Fruit fly (Drosophila melanogaster) whole organism, prepupa: ENCODE measurements around the gene Cad87A.

ENCODE experiments used
- Blimp-1 ChIP-seq: fragments of 200-800 bp; sonication (Bioruptor generic); optimal IDR thresholded peaks from 3 replicates; lab custom pipeline; 2017; ENCODE audit warnings: missing biosample characterization, missing genetic modification characterization, mild to moderate bottlenecking, moderate library complexity, missing genetic modification reagents
- CG10631 ChIP-seq: fragments of 200-800 bp; sonication (Bioruptor generic); optimal IDR thresholded peaks from 2 replicates; lab custom pipeline; 2016; ENCODE audit warnings: missing biosample characterization, missing genetic modification characterization
- CG10669 ChIP-seq: fragments of 200-800 bp; sonication (Bioruptor generic); optimal IDR thresholded peaks from 3 replicates; lab custom pipeline; 2018; ENCODE audit warnings: missing biosample characterization, mild to moderate bottlenecking, missing genetic modification characterization, moderate library complexity
- CG11294 ChIP-seq: fragments of 200-800 bp; sonication (Bioruptor generic); IDR thresholded peaks from 2 replicates; pipeline ENCODE4 v1.3.6; 2022; ENCODE audit warnings: missing biosample characterization, missing genetic modification characterization
- CG11762 ChIP-seq: fragments of 200-800 bp; sonication (Bioruptor generic); optimal IDR thresholded peaks from 3 replicates; lab custom pipeline; 2016; ENCODE audit warnings: missing biosample characterization, missing genetic modification characterization; ENCODE audit not compliant: insufficient read depth
- CG11902 ChIP-seq: fragments of 200-800 bp; sonication (Bioruptor generic); optimal IDR thresholded peaks from 3 replicates; lab custom pipeline; 2016; ENCODE audit warnings: missing biosample characterization, missing genetic modification characterization
- CG15336 ChIP-seq: fragments of 200-800 bp; sonication (Bioruptor generic); IDR thresholded peaks from 2 replicates; pipeline ENCODE4 v1.3.6; 2022; ENCODE audit warnings: missing biosample characterization, missing genetic modification characterization
- CG1621 ChIP-seq: fragments of 200-800 bp; sonication (Bioruptor generic); optimal IDR thresholded peaks from 3 replicates; lab custom pipeline; 2018; ENCODE audit warnings: missing biosample characterization, mild to moderate bottlenecking, missing genetic modification characterization
- CG16779 ChIP-seq: fragments of 200-800 bp; sonication (Bioruptor generic); optimal IDR thresholded peaks from 3 replicates; lab custom pipeline; 2017; ENCODE audit warnings: missing biosample characterization, mild to moderate bottlenecking, missing genetic modification characterization
- CG3032 ChIP-seq: fragments of 200-800 bp; optimal IDR thresholded peaks from 2 replicates; lab custom pipeline; 2019; ENCODE audit warnings: missing biosample characterization, mild to moderate bottlenecking, missing genetic modification characterization, moderate library complexity
- CG31627 ChIP-seq: fragments of 200-800 bp; sonication (Bioruptor generic); optimal IDR thresholded peaks from 3 replicates; lab custom pipeline; 2016; ENCODE audit warnings: missing biosample characterization, missing genetic modification characterization
- CG32006 ChIP-seq: fragments of 200-800 bp; sonication (Bioruptor generic); optimal IDR thresholded peaks from 3 replicates; lab custom pipeline; 2017; ENCODE audit warnings: missing biosample characterization, mild to moderate bottlenecking, missing genetic modification characterization
- CG34406 ChIP-seq: fragments of 200-800 bp; sonication (Bioruptor generic); optimal IDR thresholded peaks from 3 replicates; lab custom pipeline; 2016; ENCODE audit warnings: missing biosample characterization, missing genetic modification characterization
- CG3919 ChIP-seq: fragments of 200-800 bp; sonication (Bioruptor generic); optimal IDR thresholded peaks from 3 replicates; lab custom pipeline; 2016; ENCODE audit warnings: missing biosample characterization, missing genetic modification characterization
- CG4318 ChIP-seq: fragments of 200-800 bp; sonication (Bioruptor generic); optimal IDR thresholded peaks from 3 replicates; lab custom pipeline; 2017; ENCODE audit warnings: missing biosample characterization, mild to moderate bottlenecking, missing genetic modification characterization
- CG6163 ChIP-seq: fragments of 200-800 bp; sonication (Bioruptor generic); IDR thresholded peaks from 3 replicates; pipeline ENCODE4 v1.3.6; 2022; ENCODE audit warnings: missing biosample characterization, missing genetic modification characterization
- CG6808 ChIP-seq: fragments of 200-800 bp; sonication (Bioruptor generic); optimal IDR thresholded peaks from 3 replicates; lab custom pipeline; 2017; ENCODE audit warnings: missing biosample characterization, missing genetic modification characterization, mild to moderate bottlenecking, moderate library complexity, missing genetic modification reagents
- CG6854 ChIP-seq: fragments of 200-800 bp; sonication (Bioruptor generic); optimal IDR thresholded peaks from 2 replicates; lab custom pipeline; 2017; ENCODE audit warnings: missing biosample characterization, mild to moderate bottlenecking, missing genetic modification characterization
- CG8319 ChIP-seq: fragments of 200-800 bp; sonication (Bioruptor generic); optimal IDR thresholded peaks from 3 replicates; lab custom pipeline; 2016; ENCODE audit warnings: missing biosample characterization, missing genetic modification characterization
- CG8632 ChIP-seq: fragments of 200-800 bp; sonication (Bioruptor generic); optimal IDR thresholded peaks from 3 replicates; lab custom pipeline; 2016; ENCODE audit warnings: missing biosample characterization, missing genetic modification characterization
- Eip75B ChIP-seq: fragments of 200-800 bp; sonication (Bioruptor generic); optimal IDR thresholded peaks from 3 replicates; lab custom pipeline; 2016; ENCODE audit warnings: missing biosample characterization, missing genetic modification characterization
- Eip78C ChIP-seq: fragments of 200-800 bp; sonication (Bioruptor generic); peaks from one replicate; lab custom pipeline; 2016; ENCODE audit warnings: missing biosample characterization, missing genetic modification characterization
- Eip93F ChIP-seq: fragments of 200-800 bp; sonication (Bioruptor generic); optimal IDR thresholded peaks from 2 replicates; lab custom pipeline; 2016; ENCODE audit warnings: missing biosample characterization, mild to moderate bottlenecking, missing genetic modification characterization
- Ets21C ChIP-seq: fragments of 200-800 bp; sonication (Bioruptor generic); optimal IDR thresholded peaks from 3 replicates; lab custom pipeline; 2016; ENCODE audit warnings: missing biosample characterization, missing genetic modification characterization
- Ets96B ChIP-seq: fragments of 200-800 bp; optimal IDR thresholded peaks from 2 replicates; lab custom pipeline; 2019; ENCODE audit warnings: missing biosample characterization, mild to moderate bottlenecking, missing genetic modification characterization, moderate library complexity
- Gug ChIP-seq: fragments of 200-800 bp; sonication (Bioruptor generic); IDR thresholded peaks from 2 replicates; pipeline ENCODE4 v1.3.6; 2022; ENCODE audit warnings: missing biosample characterization, missing genetic modification characterization
- Hr38 ChIP-seq: sonication (Bioruptor generic); optimal IDR thresholded peaks from 2 replicates; lab custom pipeline; 2016; ENCODE audit warnings: missing biosample characterization, missing genetic modification characterization
- Hr39 ChIP-seq: fragments of 200-800 bp; sonication (Bioruptor generic); optimal IDR thresholded peaks from 2 replicates; lab custom pipeline; 2016; ENCODE audit warnings: missing biosample characterization, missing genetic modification characterization
- Hr4 ChIP-seq: fragments of 200-800 bp; sonication (Bioruptor generic); optimal IDR thresholded peaks from 3 replicates; lab custom pipeline; 2016; ENCODE audit warnings: missing biosample characterization, missing genetic modification characterization
- Lpt ChIP-seq: fragments of 200-800 bp; sonication (Bioruptor generic); optimal IDR thresholded peaks from 3 replicates; lab custom pipeline; 2016; ENCODE audit warnings: missing biosample characterization, missing genetic modification characterization
- Met ChIP-seq: fragments of 200-800 bp; sonication (Bioruptor generic); optimal IDR thresholded peaks from 3 replicates; lab custom pipeline; 2016; ENCODE audit warnings: missing biosample characterization, missing genetic modification characterization
- Smox ChIP-seq: fragments of 200-800 bp; sonication (Bioruptor generic); optimal IDR thresholded peaks from 3 replicates; lab custom pipeline; 2016; ENCODE audit warnings: missing biosample characterization, missing genetic modification characterization
- Sox102F ChIP-seq: fragments of 200-800 bp; sonication (Bioruptor generic); optimal IDR thresholded peaks from 2 replicates; lab custom pipeline; 2016; ENCODE audit warnings: missing biosample characterization, mild to moderate bottlenecking, missing genetic modification characterization
- Sox14 ChIP-seq: fragments of 200-800 bp; sonication (Bioruptor generic); optimal IDR thresholded peaks from 3 replicates; lab custom pipeline; 2016; ENCODE audit warnings: missing biosample characterization, missing genetic modification characterization
- Sox15 ChIP-seq: fragments of 200-800 bp; sonication (Bioruptor generic); optimal IDR thresholded peaks from 3 replicates; lab custom pipeline; 2016; ENCODE audit warnings: missing biosample characterization, missing genetic modification characterization
- achi ChIP-seq: fragments of 200-800 bp; sonication (Bioruptor generic); optimal IDR thresholded peaks from 3 replicates; lab custom pipeline; 2016; ENCODE audit warnings: missing biosample characterization, missing genetic modification characterization
- acj6 ChIP-seq: fragments of 200-800 bp; sonication (Bioruptor generic); optimal IDR thresholded peaks from 3 replicates; lab custom pipeline; 2016; ENCODE audit warnings: missing biosample characterization, missing genetic modification characterization
- cyc ChIP-seq: fragments of 200-800 bp; sonication (Bioruptor generic); optimal IDR thresholded peaks from 3 replicates; lab custom pipeline; 2016; ENCODE audit warnings: missing biosample characterization, missing genetic modification characterization
- eg ChIP-seq: fragments of 200-800 bp; sonication (Bioruptor generic); IDR thresholded peaks from 3 replicates; pipeline ENCODE4 v1.3.6; 2022; ENCODE audit warnings: missing biosample characterization, missing genetic modification characterization
- net ChIP-seq: fragments of 200-800 bp; sonication (Bioruptor generic); optimal IDR thresholded peaks from 3 replicates; lab custom pipeline; 2016; ENCODE audit warnings: missing biosample characterization, missing genetic modification characterization
- pdm3 ChIP-seq: fragments of 200-800 bp; sonication (Bioruptor generic); optimal IDR thresholded peaks from 3 replicates; lab custom pipeline; 2016; ENCODE audit warnings: missing biosample characterization, missing genetic modification characterization
- ss ChIP-seq, 2 experiments: fragments of 200-800 bp; sonication (Bioruptor generic); optimal IDR thresholded peaks; 2 replicates in 1 of 2; 3 replicates in 1 of 2; lab custom pipeline; 2017 to 2018; ENCODE audit warnings: mild to moderate bottlenecking in 2 of 2, missing biosample characterization in 2 of 2, missing genetic modification characterization in 2 of 2, moderate library complexity in 1 of 2
- vri ChIP-seq: fragments of 200-800 bp; sonication (Bioruptor generic); optimal IDR thresholded peaks from 3 replicates; lab custom pipeline; 2016; ENCODE audit warnings: missing biosample characterization, mild to moderate bottlenecking, missing genetic modification characterization

The Cad87A gene

DNA sequence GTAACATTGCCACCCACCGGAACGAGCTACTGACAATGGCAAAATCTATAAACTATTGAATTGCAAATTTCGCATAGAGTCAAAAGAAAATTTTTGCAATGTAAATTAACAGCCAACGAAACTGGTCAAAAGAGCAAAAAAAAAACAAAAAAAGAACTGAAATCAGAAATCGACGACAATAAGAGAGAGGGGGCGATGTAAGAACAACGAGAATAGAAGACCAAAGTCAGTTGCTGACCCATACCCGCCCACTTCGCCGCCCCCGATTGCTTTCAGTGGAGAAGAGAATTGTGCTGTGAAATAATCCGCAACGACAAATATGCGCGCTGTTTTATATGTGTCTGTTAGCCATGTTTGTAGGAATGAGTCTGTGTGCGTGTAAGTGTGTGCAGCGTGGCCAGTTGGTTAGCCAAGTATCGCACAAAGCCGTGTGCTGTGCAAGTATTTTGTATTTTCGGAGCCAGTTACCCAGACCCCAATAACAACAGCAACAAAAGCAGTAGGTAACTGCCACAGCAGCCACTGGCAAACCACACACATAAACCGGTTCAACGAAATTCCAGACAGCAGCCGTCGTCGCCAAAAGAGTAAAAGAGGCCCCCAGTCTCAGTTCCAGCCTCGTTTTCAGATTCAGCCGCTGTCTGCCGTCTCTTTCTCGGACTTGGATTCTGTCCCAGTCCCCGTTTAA lies 11.4 kb downstream of the Cad87A start (continued):
- peak; percentile 21 for TF ChIP-seq vri (GFP tag; lab: Kevin White, UChicago)
- TF ChIP-seq CG15336 (GFP tag; lab: Robert Waterston, UW), result peak; percentile 57
- peak; percentile 79 for TF ChIP-seq eg
- TF ChIP-seq Eip93F, result no peak
- peak; percentile 38 for TF ChIP-seq CG10669 (GFP tag; lab: Kevin White, UChicago)
- TF ChIP-seq CG31627 (GFP tag; lab: Kevin White, UChicago), result peak; percentile 34
- no peak for TF ChIP-seq Ets21C
- no peak for TF ChIP-seq Blimp-1
- peak; percentile 64 for TF ChIP-seq cyc (GFP tag; lab: Kevin White, UChicago)
- peak; percentile 34 for TF ChIP-seq CG3032 (tag; lab: Kevin White, UChicago)
- TF ChIP-seq Smox (GFP tag; lab: Kevin White, UChicago), result peak; percentile 32
- peak; percentile 51 for TF ChIP-seq achi (GFP tag; lab: Kevin White, UChicago)
- TF ChIP-seq net (GFP tag; lab: Kevin White, UChicago), result peak; percentile 33
- peak; percentile 36 for TF ChIP-seq pdm3
- peak; percentile 45 for TF ChIP-seq Eip75B (GFP tag; lab: Kevin White, UChicago)
- no peak for TF ChIP-seq Hr38 (GFP tag; lab: Kevin White, UChicago)
- no peak for TF ChIP-seq CG16779
- TF ChIP-seq CG6163 (GFP tag; lab: Robert Waterston, UW), result peak; percentile 79
- TF ChIP-seq Ets96B (tag; lab: Kevin White, UChicago), result peak; percentile 24
- peak; percentile 60 for TF ChIP-seq CG32006
- TF ChIP-seq Gug (GFP tag; lab: Robert Waterston, UW), result peak; percentile 55; the same call in 1 of the 2 replicates
- peak; percentile 63 for TF ChIP-seq Sox14 (GFP tag; lab: Kevin White, UChicago)
- peak; percentile 32 for TF ChIP-seq CG34406 (GFP tag; lab: Kevin White, UChicago)
- peak; percentile 50 for TF ChIP-seq Hr4
- TF ChIP-seq CG3919, result peak; percentile 70
- TF ChIP-seq ss (GFP tag; optimal IDR thresholded peaks at IDR 0.05; lab: Kevin White, UChicago), result peak; percentile 15 to 25
- peak; percentile 47 for TF ChIP-seq CG8632
- TF ChIP-seq CG8319 (GFP tag; lab: Kevin White, UChicago), result peak; percentile 11
- peak; percentile 45 for TF ChIP-seq Lpt (GFP tag; lab: Kevin White, UChicago)

DNA sequence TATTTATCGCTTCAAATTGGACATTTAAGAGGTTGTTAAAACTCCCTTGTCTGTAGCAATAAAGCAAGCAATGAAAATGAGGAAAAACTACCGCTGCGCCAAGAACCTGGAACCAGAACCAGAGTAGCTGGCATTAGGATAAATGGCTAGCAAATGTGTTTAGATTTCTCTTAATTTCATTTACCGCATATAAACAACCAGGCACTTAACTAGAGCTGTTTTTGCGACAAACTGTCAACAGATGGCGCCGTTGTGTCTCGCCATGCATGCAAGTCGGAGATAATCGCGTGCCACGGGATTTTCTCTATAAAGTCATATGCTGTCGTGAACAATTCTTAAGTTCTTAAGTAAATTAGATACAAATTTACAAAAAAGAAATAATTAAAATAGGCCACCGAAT lies 15.0 kb downstream of the Cad87A start:
- TF ChIP-seq Ets96B (tag; lab: Kevin White, UChicago), result no peak
- peak; percentile 12 for TF ChIP-seq net (GFP tag; lab: Kevin White, UChicago)
- TF ChIP-seq, all 60 proteins: peak for 1

DNA sequence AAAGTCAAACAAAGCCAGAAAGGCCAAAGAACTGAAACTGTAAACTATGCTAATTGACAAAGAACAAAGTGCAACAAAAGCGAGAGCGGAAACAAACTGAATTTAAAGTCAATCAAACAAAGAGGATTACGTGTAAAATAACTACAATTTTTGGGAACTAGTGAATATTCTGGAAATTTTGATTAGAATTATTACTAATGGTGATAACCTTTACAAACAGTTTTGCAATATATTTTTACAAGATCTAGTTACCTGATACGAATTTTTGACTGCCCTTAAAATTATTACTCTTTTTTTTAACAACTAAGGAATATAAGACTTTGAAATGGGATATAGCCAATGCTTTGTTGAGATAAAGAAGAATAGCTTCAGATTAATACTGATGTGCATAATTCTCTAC lies 18.0 kb downstream of the Cad87A start, which contains the start of gene CG14731:
Gene CG14731 (plus strand): TSS at position 301 of the 400 bp plus-strand sequence.
- TF ChIP-seq Sox15 (GFP tag; lab: Kevin White, UChicago) (no peak), CG11294 (GFP tag; lab: Robert Waterston, UW) (no peak)

DNA sequence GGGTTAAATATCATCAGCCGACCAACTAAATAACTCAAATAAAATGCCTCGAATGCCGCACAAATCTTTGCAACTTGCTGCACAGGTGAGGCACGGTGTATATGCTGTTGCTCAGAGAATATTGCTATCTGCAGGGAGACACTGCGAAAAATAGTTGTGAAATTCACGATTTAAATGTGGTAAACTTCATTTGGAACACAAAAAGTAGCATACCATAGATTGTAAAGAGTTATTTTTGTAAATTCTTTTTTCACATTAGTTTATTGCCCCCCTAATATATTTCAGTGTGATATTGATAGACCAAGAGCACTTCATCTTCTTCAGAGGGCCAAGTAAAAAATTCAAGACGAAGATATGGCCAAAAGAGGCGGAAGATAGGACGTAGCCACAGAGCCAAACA lies 28.3 kb downstream of the Cad87A start:
- TF ChIP-seq Smox (GFP tag; lab: Kevin White, UChicago), result peak; percentile 40
- peak; percentile 44 for TF ChIP-seq cyc (GFP tag; lab: Kevin White, UChicago)
- TF ChIP-seq CG10631 (GFP tag; lab: Kevin White, UChicago), result peak; percentile 88
- peak; percentile 86 for TF ChIP-seq CG3919
- peak; percentile 94 for TF ChIP-seq Eip78C (GFP tag; lab: Kevin White, UChicago)
- TF ChIP-seq CG4318 (GFP tag; lab: Kevin White, UChicago), result peak; percentile 63
- peak; percentile 35 for TF ChIP-seq Sox15 (GFP tag; lab: Kevin White, UChicago)
- peak; percentile 82 for TF ChIP-seq CG6808 (GFP tag; lab: Kevin White, UChicago)
- peak; percentile 86 for TF ChIP-seq Ets96B (tag; lab: Kevin White, UChicago)
- peak; percentile 8 for TF ChIP-seq Ets21C
- peak; percentile 56 for TF ChIP-seq Met (GFP tag; lab: Kevin White, UChicago)
- peak; percentile 88 for TF ChIP-seq CG3032 (tag; lab: Kevin White, UChicago)
- peak; percentile 73 for TF ChIP-seq CG11762 (GFP tag; lab: Kevin White, UChicago)
- TF ChIP-seq CG16779, result peak; percentile 64
- peak; percentile 79 for TF ChIP-seq acj6 (GFP tag; lab: Kevin White, UChicago)
- peak; percentile 82 for TF ChIP-seq Sox14 (GFP tag; lab: Kevin White, UChicago)
- no peak for TF ChIP-seq CG6854 (GFP tag; lab: Kevin White, UChicago)
- TF ChIP-seq CG11902, result peak; percentile 20
- TF ChIP-seq CG15336 (GFP tag; lab: Robert Waterston, UW), result peak; percentile 83
- peak; percentile 12 for TF ChIP-seq vri (GFP tag; lab: Kevin White, UChicago)
- TF ChIP-seq CG1621 (tag; lab: Kevin White, UChicago), result peak; percentile 87
- peak; percentile 82 for TF ChIP-seq eg
- TF ChIP-seq Hr39 (GFP tag; lab: Kevin White, UChicago), result peak; percentile 61
- TF ChIP-seq Eip75B (GFP tag; lab: Kevin White, UChicago), result peak; percentile 81
- peak; percentile 84 for TF ChIP-seq achi (GFP tag; lab: Kevin White, UChicago)
- TF ChIP-seq Sox102F (GFP tag; lab: Kevin White, UChicago), result peak; percentile 49
